Worm (Caenorhabditis elegans) whole organism, midembryonic: Measurements from ENCODE around the gene ZK1098.12.

ENCODE experiments used
- flt-1 ChIP-seq: fragments of 200-800 bp; sonication (Bioruptor generic); IDR thresholded peaks from 2 replicates; pipeline ENCODE4 v1.3.6; 2022; ENCODE audit warnings: missing genetic modification characterization, missing compliant biosample characterization
- med-1 ChIP-seq: sonication (generic microtip); optimal IDR thresholded peaks from 2 replicates; lab custom pipeline; 2017; ENCODE audit warnings: missing genetic modification characterization, mild to moderate bottlenecking, missing compliant biosample characterization, antibody characterized with exemption, missing genetic modification reagents; ENCODE audit not compliant: insufficient read depth

DNA sequence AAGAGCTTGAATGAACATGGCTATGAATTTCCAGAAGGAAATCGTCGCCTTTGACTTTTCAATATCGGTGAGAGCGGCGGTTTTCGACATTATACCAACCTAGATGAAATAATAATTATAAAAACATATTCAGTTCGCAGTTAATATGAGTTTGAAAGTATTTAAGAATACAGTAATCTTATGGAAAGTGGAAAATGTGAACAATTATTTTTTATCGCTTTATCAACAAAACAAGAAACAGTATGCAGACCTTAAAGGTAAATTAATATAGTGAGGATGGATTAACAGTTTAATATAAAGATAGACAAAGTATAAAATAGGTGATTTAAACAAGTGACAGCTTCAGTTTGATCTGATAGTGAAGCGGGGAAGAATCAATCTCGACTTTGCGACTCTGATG is 13.5 kb downstream of the ZK1098.12 start, which contains the start of gene C48B4.6:
- TF ChIP-seq med-1 (GFP tag; lab: Kevin White, UChicago), result no peak
- no peak for TF ChIP-seq flt-1 (GFP tag; lab: Robert Waterston, UW)
